Fruit fly (Drosophila melanogaster): ENCODE results near the gene Apc.

Gene Apc

dm6 chr3R:28858241-28858647 is 13.7 kb upstream of the Apc start (continued):
- TF ChIP-seq ewg (GFP tag; optimal IDR thresholded peaks at IDR 0.05) (peak; percentile 27), Ssrp (tag; optimal IDR thresholded peaks at IDR 0.05) (no peak), Side (GFP tag; optimal IDR thresholded peaks at IDR 0.05) (no peak), Atf-2 (GFP tag; optimal IDR thresholded peaks at IDR 0.05) (no peak), Hmr (GFP tag; optimal IDR thresholded peaks at IDR 0.05) (no peak), Vsx1 (GFP tag; optimal IDR thresholded peaks at IDR 0.05) (no peak), unc-4 (GFP tag; IDR thresholded peaks at IDR 0.05; ENCODE audit: partially characterized antibody) (no peak), oc (tag; optimal IDR thresholded peaks at IDR 0.05) (no peak), CG8290 (GFP tag; optimal IDR thresholded peaks at IDR 0.05) (peak; percentile 24), CG8290 (tag; optimal IDR thresholded peaks at IDR 0.05) (no peak), Gug (GFP tag; IDR thresholded peaks at IDR 0.05) (no peak), Sox100B (GFP tag; optimal IDR thresholded peaks at IDR 0.05) (no peak), chif (GFP tag; optimal IDR thresholded peaks at IDR 0.05) (no peak), wdn (GFP tag; IDR thresholded peaks at IDR 0.05) (no peak), onecut (GFP tag; IDR thresholded peaks at IDR 0.05) (no peak), CG4360 (GFP tag; IDR thresholded peaks at IDR 0.05) (no peak), abd-A (tag; optimal IDR thresholded peaks at IDR 0.05) (peak; percentile 43), CG10274 (GFP tag; optimal IDR thresholded peaks at IDR 0.05) (no peak), br (optimal IDR thresholded peaks at IDR 0.05) (no peak), maf-S (GFP tag; optimal IDR thresholded peaks at IDR 0.05) (no peak), chinmo (GFP tag; IDR thresholded peaks at IDR 0.05; ENCODE audit: partially characterized antibody) (peak; percentile 84; the same call in 3 of the 4 replicates), Mes4 (GFP tag; optimal IDR thresholded peaks at IDR 0.05) (no peak), aop (GFP tag; IDR thresholded peaks at IDR 0.05) (no peak), Hmx (GFP tag; optimal IDR thresholded peaks at IDR 0.05) (no peak), dan (GFP tag; IDR thresholded peaks at IDR 0.05) (no peak), dmrt99B (tag; optimal IDR thresholded peaks at IDR 0.05) (no peak), ind (GFP tag; optimal IDR thresholded peaks at IDR 0.05) (no peak), Atf6 (GFP tag; IDR thresholded peaks at IDR 0.05) (no peak), cato (GFP tag; optimal IDR thresholded peaks at IDR 0.05; ENCODE audit: borderline replicate concordance) (no peak), fu2 (GFP tag; optimal IDR thresholded peaks at IDR 0.05) (no peak), CHES-1-like (GFP tag; optimal IDR thresholded peaks at IDR 0.05) (no peak), ato (GFP tag; IDR thresholded peaks at IDR 0.05; ENCODE audit: partially characterized antibody) (no peak), NC2α (GFP tag; optimal IDR thresholded peaks at IDR 0.05) (no peak), CG1832 (GFP tag; optimal IDR thresholded peaks at IDR 0.05) (peak; percentile 72), Hr78 (GFP tag; optimal IDR thresholded peaks at IDR 0.05) (no peak), zen (tag; optimal IDR thresholded peaks at IDR 0.05) (no peak), wek (GFP tag; optimal IDR thresholded peaks at IDR 0.05) (no peak), ERR (GFP tag; optimal IDR thresholded peaks at IDR 0.05) (no peak), CG10147 (GFP tag; optimal IDR thresholded peaks at IDR 0.05) (no peak), Six4 (GFP tag; optimal IDR thresholded peaks at IDR 0.05) (no peak), CG13287 (GFP tag; IDR thresholded peaks at IDR 0.05; ENCODE audit: partially characterized antibody) (no peak), CG12219 (GFP tag; optimal IDR thresholded peaks at IDR 0.05) (no peak), dm (GFP tag; optimal IDR thresholded peaks at IDR 0.05) (no peak), repo (GFP tag; optimal IDR thresholded peaks at IDR 0.05) (no peak), trem (tag; optimal IDR thresholded peaks at IDR 0.05) (no peak), CG2712 (tag; optimal IDR thresholded peaks at IDR 0.05) (no peak), CG10543 (GFP tag; optimal IDR thresholded peaks at IDR 0.05) (no peak), CG10959 (GFP tag; IDR thresholded peaks at IDR 0.05) (no peak), HmgZ (tag; optimal IDR thresholded peaks at IDR 0.05) (no peak), pros (GFP tag; optimal IDR thresholded peaks at IDR 0.05) (no peak), org-1 (GFP tag; optimal IDR thresholded peaks at IDR 0.05) (no peak), CG4820 (GFP tag; optimal IDR thresholded peaks at IDR 0.05) (no peak)
